Fruit fly (Drosophila melanogaster): Measurements from ENCODE around the gene CG13004.

The CG13004 gene

DNA sequence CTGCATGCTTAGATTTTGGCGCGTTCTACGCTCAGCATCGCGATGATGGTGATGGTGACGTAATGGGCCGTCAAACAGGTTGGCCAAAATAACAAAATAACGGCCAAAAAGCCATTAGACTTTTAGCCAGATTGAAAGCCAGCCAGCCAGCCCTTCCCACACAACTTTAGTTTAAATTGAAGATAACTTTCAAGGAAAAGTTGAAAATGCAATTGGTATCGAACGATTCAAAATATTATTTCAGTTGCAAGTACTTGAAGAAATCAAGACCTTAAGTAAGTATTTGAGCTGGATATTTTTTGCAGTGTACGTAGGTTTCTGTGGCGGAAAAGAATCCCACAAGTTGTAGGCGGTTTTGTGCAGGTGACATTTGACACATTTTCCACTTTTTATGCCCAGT, 54.3 kb downstream of the CG13004 start (continued):
- TF ChIP-seq CG12219 (GFP tag; optimal IDR thresholded peaks at IDR 0.05) (peak; percentile 3), tin (GFP tag; optimal IDR thresholded peaks at IDR 0.05) (no peak), CG17568 (GFP tag; optimal IDR thresholded peaks at IDR 0.05) (no peak), CG31224 (GFP tag; IDR thresholded peaks at IDR 0.05) (no peak), pum (GFP tag; optimal IDR thresholded peaks at IDR 0.05) (no peak), CG11723 (GFP tag; optimal IDR thresholded peaks at IDR 0.05) (no peak), CG12299 (tag; optimal IDR thresholded peaks at IDR 0.05) (no peak), CG7987 (GFP tag; optimal IDR thresholded peaks at IDR 0.05) (no peak), CG4282 (GFP tag; optimal IDR thresholded peaks at IDR 0.05) (no peak), CG4617 (GFP tag; optimal IDR thresholded peaks at IDR 0.05; ENCODE audit: borderline replicate concordance) (no peak), Eip74EF (GFP tag; optimal IDR thresholded peaks at IDR 0.05) (peak in 1 of 2 experiments; percentile 14), Tbp (GFP tag; optimal IDR thresholded peaks at IDR 0.05) (no peak), tna (GFP tag; IDR thresholded peaks at IDR 0.05; ENCODE audit: partially characterized antibody) (no peak), schlank (tag; optimal IDR thresholded peaks at IDR 0.05) (no peak), CG2120 (GFP tag; optimal IDR thresholded peaks at IDR 0.05) (peak; percentile 69), CG4328 (GFP tag; optimal IDR thresholded peaks at IDR 0.05) (no peak), CG2129 (GFP tag; IDR thresholded peaks at IDR 0.05; ENCODE audit: partially characterized antibody) (no peak), BtbVII (GFP tag; optimal IDR thresholded peaks at IDR 0.05) (no peak), CG10979 (tag; optimal IDR thresholded peaks at IDR 0.05) (no peak), ab (GFP tag; optimal IDR thresholded peaks at IDR 0.05) (no peak), Sox102F (GFP tag; optimal IDR thresholded peaks at IDR 0.05) (peak; percentile 10), pho (GFP tag; optimal IDR thresholded peaks at IDR 0.05) (no peak), chn (GFP tag; optimal IDR thresholded peaks at IDR 0.05) (peak; percentile 35), CG17328 (GFP tag; IDR thresholded peaks at IDR 0.05) (0 out of 2 replicates have a peak, but pooled peaks have one; percentile 23), CG9609 (GFP tag; optimal IDR thresholded peaks at IDR 0.05) (peak; percentile 81), Fer3 (tag; optimal IDR thresholded peaks at IDR 0.05) (peak; percentile 19), CG17359 (tag; optimal IDR thresholded peaks at IDR 0.05) (peak; percentile 3), lmd (GFP tag; IDR thresholded peaks at IDR 0.05) (peak; percentile 19; the same call in 1 of the 2 replicates), CG1647 (GFP tag; optimal IDR thresholded peaks at IDR 0.05) (no peak), CG10543 (GFP tag; optimal IDR thresholded peaks at IDR 0.05) (no peak), HLH4C (GFP tag; IDR thresholded peaks at IDR 0.05; ENCODE audit: partially characterized antibody) (no peak), NFAT (GFP tag; IDR thresholded peaks at IDR 0.05) (no peak), jigr1 (GFP tag; IDR thresholded peaks at IDR 0.05) (no peak), jing (GFP tag; optimal IDR thresholded peaks at IDR 0.05) (no peak), CG7963 (GFP tag; IDR thresholded peaks at IDR 0.05; ENCODE audit: partially characterized antibody) (no peak), kay (GFP tag; optimal IDR thresholded peaks at IDR 0.05) (no peak), CG12769 (tag; optimal IDR thresholded peaks at IDR 0.05) (peak; percentile 70), prd (optimal IDR thresholded peaks at IDR 0.05) (no peak), prd (GFP tag; IDR thresholded peaks at IDR 0.05) (0 out of 3 replicates have a peak, but pooled peaks have one; percentile 16), ranshi (GFP tag; IDR thresholded peaks at IDR 0.05) (no peak), Ptx1 (GFP tag; IDR thresholded peaks at IDR 0.05) (0 out of 2 replicates have a peak, but pooled peaks have one; percentile 33), peb (GFP tag; IDR thresholded peaks at IDR 0.05) (no peak), CG3163 (GFP tag; optimal IDR thresholded peaks at IDR 0.05) (no peak), pzg (GFP tag; optimal IDR thresholded peaks at IDR 0.05) (no peak), Sry-δ (GFP tag; optimal IDR thresholded peaks at IDR 0.05) (no peak), tgo (GFP tag; IDR thresholded peaks at IDR 0.05) (no peak), CrebB (tag; optimal IDR thresholded peaks at IDR 0.05) (no peak), lab (GFP tag; optimal IDR thresholded peaks at IDR 0.05) (peak; percentile 58), CG4854 (GFP tag; optimal IDR thresholded peaks at IDR 0.05) (no peak), Usf (GFP tag; optimal IDR thresholded peaks at IDR 0.05) (no peak), CG10209 (GFP tag; optimal IDR thresholded peaks at IDR 0.05) (peak; percentile 15)

Measured in whole organism, embryonic.